Worm (Caenorhabditis elegans) whole organism, L4 larva: Measurements from ENCODE around the gene far-5.

Source experiments
- D1046.2 ChIP-seq: fragments of 200-800 bp; sonication (Bioruptor generic); IDR thresholded peaks from 2 replicates; pipeline ENCODE4 v1.3.6; 2022; ENCODE audit warnings: missing genetic modification characterization, missing compliant biosample characterization
- F37D6.2 ChIP-seq: sonication (generic microtip); optimal IDR thresholded peaks from 2 replicates; lab custom pipeline; 2016; ENCODE audit warnings: mild to moderate bottlenecking, missing genetic modification characterization, missing compliant biosample characterization
- F44E2.7 ChIP-seq: fragments of 200-800 bp; sonication (Bioruptor generic); IDR thresholded peaks from 2 replicates; pipeline ENCODE4 v2.1.2; 2022; ENCODE audit warnings: missing genetic modification characterization, missing compliant biosample characterization
- T20F7.1 ChIP-seq: fragments of 200-800 bp; sonication (Bioruptor generic); optimal IDR thresholded peaks from 2 replicates; lab custom pipeline; 2018; ENCODE audit warnings: mild to moderate bottlenecking, missing genetic modification characterization, missing compliant biosample characterization
- T26A8.4 ChIP-seq: fragments of 200-800 bp; sonication (Bioruptor generic); IDR thresholded peaks from 2 replicates; pipeline ENCODE4 v1.3.6; 2022; ENCODE audit warnings: missing genetic modification characterization, missing compliant biosample characterization
- Y105C5A.15 ChIP-seq: fragments of 200-800 bp; sonication (Bioruptor generic); IDR thresholded peaks from 2 replicates; pipeline ENCODE4 v1.3.6; 2022; ENCODE audit warnings: missing genetic modification characterization, missing compliant biosample characterization
- Y75B8A.6 ChIP-seq: fragments of 200-800 bp; sonication (Bioruptor generic); IDR thresholded peaks from 2 replicates; pipeline ENCODE4 v1.3.6; 2022; ENCODE audit warnings: missing genetic modification reagents, missing genetic modification characterization, missing compliant biosample characterization
- ZK546.5 ChIP-seq, 2 experiments: sonication (generic microtip); optimal IDR thresholded peaks; 2 replicates each; lab custom pipeline; 2017; ENCODE audit warnings: missing biosample characterization in 2 of 2, missing genetic modification characterization in 2 of 2
- ceh-44 ChIP-seq: fragments of 200-800 bp; sonication (Bioruptor generic); IDR thresholded peaks from 2 replicates; pipeline ENCODE4 v1.3.6; 2022; ENCODE audit warnings: missing genetic modification reagents, missing genetic modification characterization, missing compliant biosample characterization
- ceh-62 ChIP-seq: sonication (generic microtip); optimal IDR thresholded peaks from 2 replicates; lab custom pipeline; 2017; ENCODE audit warnings: missing biosample characterization, missing genetic modification characterization
- daf-16 ChIP-seq, 3 experiments: sonication (generic microtip); optimal IDR thresholded peaks; 2 replicates each; lab custom pipeline; 2016 to 2017; ENCODE audit warnings: missing genetic modification characterization in 3 of 3, missing genetic modification reagents in 3 of 3, mild to moderate bottlenecking in 2 of 3, missing compliant biosample characterization in 2 of 3, missing biosample characterization in 1 of 3, moderate library complexity in 1 of 3
- dmd-6 ChIP-seq: fragments of 200-800 bp; sonication (Bioruptor generic); IDR thresholded peaks from 2 replicates; pipeline ENCODE4 v1.3.6; 2022; ENCODE audit warnings: missing genetic modification reagents, missing genetic modification characterization, missing compliant biosample characterization
- dmd-9 ChIP-seq: fragments of 200-800 bp; sonication (Bioruptor generic); IDR thresholded peaks from 2 replicates; pipeline ENCODE4 v1.3.6; 2022; ENCODE audit warnings: missing genetic modification reagents, missing genetic modification characterization, missing compliant biosample characterization
- duxl-1 ChIP-seq: sonication (generic microtip); optimal IDR thresholded peaks from 2 replicates; lab custom pipeline; 2016; ENCODE audit warnings: mild to moderate bottlenecking, missing genetic modification characterization, moderate library complexity, missing compliant biosample characterization; ENCODE audit not compliant: poor library complexity
- dve-1 ChIP-seq: sonication (generic microtip); optimal IDR thresholded peaks from 2 replicates; lab custom pipeline; 2017; ENCODE audit warnings: antibody characterized with exemption, mild to moderate bottlenecking, missing genetic modification characterization, missing compliant biosample characterization; ENCODE audit not compliant: insufficient read depth
- hlh-11 ChIP-seq: fragments of 200-800 bp; sonication (Bioruptor generic); optimal IDR thresholded peaks from 2 replicates; lab custom pipeline; 2018; ENCODE audit warnings: mild to moderate bottlenecking, missing genetic modification characterization, missing compliant biosample characterization
- lim-7 ChIP-seq: fragments of 200-800 bp; sonication (Bioruptor generic); IDR thresholded peaks from 2 replicates; pipeline ENCODE4 v1.3.6; 2022; ENCODE audit warnings: missing genetic modification characterization, missing compliant biosample characterization
- lin-13 ChIP-seq: fragments of 150-350 bp; optimal IDR thresholded peaks from 2 replicates; lab custom pipeline; 2014; ENCODE audit warnings: missing biosample characterization, missing genetic modification reagents, missing genetic modification characterization
- lin-15B ChIP-seq: fragments of 150-350 bp; sonication (generic microtip); optimal IDR thresholded peaks from 3 replicates; lab custom pipeline; 2014; ENCODE audit warnings: missing biosample characterization, missing genetic modification characterization
- lin-39 ChIP-seq: fragments of 150-350 bp; optimal IDR thresholded peaks from 2 replicates; lab custom pipeline; 2014; ENCODE audit warnings: missing biosample characterization, missing genetic modification reagents, missing genetic modification characterization
- lir-3 ChIP-seq: sonication (generic microtip); optimal IDR thresholded peaks from 2 replicates; lab custom pipeline; 2016; ENCODE audit warnings: mild to moderate bottlenecking, missing genetic modification characterization, missing compliant biosample characterization
- lsy-2 ChIP-seq, 2 experiments: fragments of 150-350 bp in 1 of 2; sonication (generic microtip) in 1 of 2; optimal IDR thresholded peaks; 2 replicates each; lab custom pipeline; 2014 to 2017; ENCODE audit warnings: missing biosample characterization in 2 of 2, missing genetic modification characterization in 2 of 2
- madf-5 ChIP-seq, 2 experiments: fragments of 200-800 bp; sonication (Bioruptor generic); IDR thresholded peaks; 2 replicates each; pipeline ENCODE4 v1.3.6; 2022; ENCODE audit warnings: missing compliant biosample characterization in 2 of 2, missing genetic modification characterization in 2 of 2
- mdl-1 ChIP-seq, 2 experiments: fragments of 150-350 bp in 1 of 2; sonication (generic microtip) in 1 of 2; optimal IDR thresholded peaks; 2 replicates each; lab custom pipeline; 2014 to 2017; ENCODE audit warnings: missing biosample characterization in 2 of 2, missing genetic modification characterization in 2 of 2
- mep-1 ChIP-seq: fragments of 150-350 bp; sonication (generic microtip); optimal IDR thresholded peaks from 3 replicates; lab custom pipeline; 2014; ENCODE audit warnings: missing biosample characterization, missing genetic modification characterization
- mes-2 ChIP-seq: sonication (generic microtip); optimal IDR thresholded peaks from 2 replicates; lab custom pipeline; 2016; ENCODE audit warnings: missing genotype, mild to moderate bottlenecking, missing genetic modification characterization, missing compliant biosample characterization; ENCODE audit not compliant: poor library complexity, severe bottlenecking
- mxl-3 ChIP-seq: fragments of 200-800 bp; sonication (Bioruptor generic); optimal IDR thresholded peaks from 2 replicates; lab custom pipeline; 2018; ENCODE audit warnings: mild to moderate bottlenecking, missing genetic modification characterization, missing compliant biosample characterization
- nhr-10 ChIP-seq: fragments of 150-350 bp; optimal IDR thresholded peaks from 2 replicates; lab custom pipeline; 2014; ENCODE audit warnings: missing biosample characterization, missing genetic modification characterization
- nhr-102 ChIP-seq: sonication (generic microtip); optimal IDR thresholded peaks from 2 replicates; lab custom pipeline; 2016; ENCODE audit warnings: mild to moderate bottlenecking, missing genetic modification characterization, moderate library complexity, missing compliant biosample characterization
- nhr-11 ChIP-seq: fragments of 150-350 bp; optimal IDR thresholded peaks from 2 replicates; lab custom pipeline; 2014; ENCODE audit warnings: missing biosample characterization, missing genetic modification characterization
- nhr-28 ChIP-seq: fragments of 150-350 bp; optimal IDR thresholded peaks from 2 replicates; lab custom pipeline; 2014; ENCODE audit warnings: missing biosample characterization, missing genetic modification characterization
- nhr-41 ChIP-seq: fragments of 200-800 bp; sonication (Bioruptor generic); IDR thresholded peaks from 2 replicates; pipeline ENCODE4 v1.3.6; 2022; ENCODE audit warnings: missing genetic modification reagents, missing genetic modification characterization, missing compliant biosample characterization
- nhr-42 ChIP-seq: fragments of 200-800 bp; sonication (Bioruptor generic); IDR thresholded peaks from 2 replicates; pipeline ENCODE4 v1.3.6; 2022; ENCODE audit warnings: missing genetic modification characterization, missing compliant biosample characterization
- nhr-48 ChIP-seq: sonication (generic microtip); optimal IDR thresholded peaks from 2 replicates; lab custom pipeline; 2016; ENCODE audit warnings: mild to moderate bottlenecking, missing genetic modification characterization, missing compliant biosample characterization
- nhr-77 ChIP-seq: fragments of 150-350 bp; optimal IDR thresholded peaks from 2 replicates; lab custom pipeline; 2014; ENCODE audit warnings: missing biosample characterization, missing genetic modification characterization
- php-3 ChIP-seq: fragments of 200-800 bp; sonication (Bioruptor generic); IDR thresholded peaks from 2 replicates; pipeline ENCODE4 v1.3.6; 2022; ENCODE audit warnings: missing genetic modification reagents, missing genetic modification characterization, missing compliant biosample characterization
- pqm-1 ChIP-seq: sonication (generic microtip); optimal IDR thresholded peaks from 2 replicates; lab custom pipeline; 2017; ENCODE audit warnings: missing biosample characterization, missing genetic modification characterization
- saeg-2 ChIP-seq: fragments of 200-800 bp; sonication (Bioruptor generic); IDR thresholded peaks from 2 replicates; pipeline ENCODE4 v1.3.6; 2022; ENCODE audit warnings: missing genetic modification reagents, missing genetic modification characterization, missing compliant biosample characterization
- sdz-12 ChIP-seq: fragments of 200-800 bp; sonication (Bioruptor generic); optimal IDR thresholded peaks from 2 replicates; lab custom pipeline; 2018; ENCODE audit warnings: mild to moderate bottlenecking, missing genetic modification characterization, missing compliant biosample characterization
- skn-1 ChIP-seq: fragments of 150-350 bp; optimal IDR thresholded peaks from 2 replicates; lab custom pipeline; 2014; ENCODE audit warnings: missing biosample characterization, missing genetic modification characterization
- spr-1 ChIP-seq: sonication (generic microtip); optimal IDR thresholded peaks from 2 replicates; lab custom pipeline; 2016; ENCODE audit warnings: mild to moderate bottlenecking, missing genetic modification characterization, missing compliant biosample characterization
- tag-97 ChIP-seq: fragments of 200-800 bp; sonication (Bioruptor generic); IDR thresholded peaks from 2 replicates; pipeline ENCODE4 v1.3.6; 2022; ENCODE audit warnings: missing genetic modification characterization, missing compliant biosample characterization
- tra-1 ChIP-seq: fragments of 200-800 bp; sonication (Bioruptor generic); IDR thresholded peaks from 2 replicates; pipeline ENCODE4 v1.3.6; 2022; ENCODE audit warnings: missing genetic modification reagents, missing genetic modification characterization, missing compliant biosample characterization
- unc-39 ChIP-seq: sonication (generic microtip); optimal IDR thresholded peaks from 2 replicates; lab custom pipeline; 2017; ENCODE audit warnings: missing biosample characterization, missing genetic modification characterization
- vab-7 ChIP-seq: fragments of 200-800 bp; sonication (Bioruptor generic); IDR thresholded peaks from 2 replicates; pipeline ENCODE4 v1.3.6; 2022; ENCODE audit warnings: missing genetic modification reagents, missing genetic modification characterization, missing compliant biosample characterization
- zag-1 ChIP-seq: fragments of 150-350 bp; optimal IDR thresholded peaks from 2 replicates; lab custom pipeline; 2014; ENCODE audit warnings: missing biosample characterization, missing genetic modification characterization
- zfp-2 ChIP-seq: sonication (generic microtip); optimal IDR thresholded peaks from 2 replicates; lab custom pipeline; 2016; ENCODE audit warnings: mild to moderate bottlenecking, missing genetic modification characterization, missing compliant biosample characterization
- zip-11 ChIP-seq: fragments of 200-800 bp; sonication (Bioruptor generic); IDR thresholded peaks from 2 replicates; pipeline ENCODE4 v1.3.6; 2022; ENCODE audit warnings: missing genetic modification characterization, missing compliant biosample characterization
- ztf-7 ChIP-seq: fragments of 150-350 bp; optimal IDR thresholded peaks from 2 replicates; lab custom pipeline; 2014; ENCODE audit warnings: missing biosample characterization, missing genetic modification characterization

The far-5 gene

ce11 chrV:13009843-13010242 is 14.5 kb downstream of the far-5 start (continued):
- TF ChIP-seq zip-11 (GFP tag; lab: Robert Waterston, UW) = no peak
- no peak for TF ChIP-seq ceh-62 (tag; lab: Kevin White, UChicago)
- no peak for TF ChIP-seq zag-1 (tag; lab: Kevin White, UChicago)
- TF ChIP-seq saeg-2 (GFP tag; lab: Robert Waterston, UW) = no peak
- no peak for TF ChIP-seq D1046.2
- no peak for TF ChIP-seq tag-97 (GFP tag; lab: Robert Waterston, UW)
- no peak for TF ChIP-seq ceh-44 (GFP tag; lab: Robert Waterston, UW)
- TF ChIP-seq F44E2.7 (GFP tag; lab: Robert Waterston, UW) = no peak
- TF ChIP-seq dmd-6 = peak; percentile 35; the same call in 1 of the 2 replicates
- TF ChIP-seq mep-1 (tag; lab: Kevin White, UChicago) = peak; percentile 27
- no peak for TF ChIP-seq duxl-1 (tag; lab: Kevin White, UChicago)
- TF ChIP-seq T26A8.4 = no peak
- TF ChIP-seq mxl-3 (GFP tag; lab: Kevin White, UChicago) = no peak
- no peak for TF ChIP-seq Y75B8A.6 (GFP tag; lab: Robert Waterston, UW)
- TF ChIP-seq nhr-41 (GFP tag; lab: Robert Waterston, UW) = no peak
- TF ChIP-seq sdz-12 (GFP tag; lab: Kevin White, UChicago) = no peak
- TF ChIP-seq nhr-77 (tag; lab: Kevin White, UChicago) = no peak
- TF ChIP-seq nhr-10 = peak; percentile 18
- no peak for TF ChIP-seq spr-1 (tag; lab: Kevin White, UChicago)
- no peak for TF ChIP-seq ZK546.5 (tag; optimal IDR thresholded peaks at IDR 0.05; lab: Kevin White, UChicago)
- no peak for TF ChIP-seq vab-7 (GFP tag; lab: Robert Waterston, UW)
- no peak for TF ChIP-seq mes-2 (tag; lab: Kevin White, UChicago)
- TF ChIP-seq dmd-9 (GFP tag; lab: Robert Waterston, UW) = no peak
- peak in 1 of 2 experiments; percentile 34 for TF ChIP-seq mdl-1 (tag; optimal IDR thresholded peaks at IDR 0.05; lab: Kevin White, UChicago)
- TF ChIP-seq nhr-102 (tag; lab: Kevin White, UChicago) = no peak
- no peak for TF ChIP-seq nhr-42 (GFP tag; lab: Robert Waterston, UW)
- TF ChIP-seq zfp-2 (tag; lab: Kevin White, UChicago) = no peak
- TF ChIP-seq dve-1 (tag; lab: Kevin White, UChicago) = peak; percentile 21
- no peak for TF ChIP-seq lir-3 (tag; lab: Kevin White, UChicago)
- TF ChIP-seq lsy-2 (tag; optimal IDR thresholded peaks at IDR 0.05; lab: Kevin White, UChicago) = peak in 1 of 2 experiments; percentile 1
- peak; percentile 9 for TF ChIP-seq lin-13 (GFP tag; lab: Kevin White, UChicago)
- no peak for TF ChIP-seq skn-1
- no peak for TF ChIP-seq daf-16 (GFP tag; optimal IDR thresholded peaks at IDR 0.05; lab: Kevin White, UChicago)
- peak; percentile 72 for TF ChIP-seq daf-16 (tag; optimal IDR thresholded peaks at IDR 0.05; lab: Kevin White, UChicago)
- TF ChIP-seq lin-39 (tag; lab: Kevin White, UChicago) = no peak
- no peak for TF ChIP-seq madf-5 (GFP tag; IDR thresholded peaks at IDR 0.05; lab: Robert Waterston, UW)
- TF ChIP-seq Y105C5A.15 (GFP tag; lab: Robert Waterston, UW) = no peak
- TF ChIP-seq nhr-11 (tag; lab: Kevin White, UChicago) = peak; percentile 26
- no peak for TF ChIP-seq F37D6.2 (tag; lab: Kevin White, UChicago)
- peak; percentile 54 for TF ChIP-seq hlh-11 (tag; lab: Kevin White, UChicago)
- TF ChIP-seq nhr-48 = no peak

ce11 chrV:13011904-13012303 is 16.5 kb downstream of the far-5 start:
- TF ChIP-seq pqm-1 (tag; lab: Kevin White, UChicago) = peak; percentile 5
- no peak for TF ChIP-seq lin-15B (tag; lab: Kevin White, UChicago)
- TF ChIP-seq nhr-28 (tag; lab: Kevin White, UChicago) = peak; percentile 36
- peak; percentile 37; the same call in 1 of the 2 replicates for TF ChIP-seq saeg-2 (GFP tag; lab: Robert Waterston, UW)
- TF ChIP-seq lim-7 (GFP tag; lab: Robert Waterston, UW) = no peak
- TF ChIP-seq dmd-9 (GFP tag; lab: Robert Waterston, UW) = no peak
- TF ChIP-seq lsy-2 (tag; optimal IDR thresholded peaks at IDR 0.05; lab: Kevin White, UChicago) = peak in 1 of 2 experiments; percentile 15
- peak; percentile 92 for TF ChIP-seq dmd-6
- no peak for TF ChIP-seq nhr-77 (tag; lab: Kevin White, UChicago)
- TF ChIP-seq mep-1 (tag; lab: Kevin White, UChicago) = no peak
- TF ChIP-seq nhr-102 (tag; lab: Kevin White, UChicago) = peak; percentile 80
- TF ChIP-seq tra-1 (GFP tag; lab: Robert Waterston, UW) = peak; percentile 59; the same call in 1 of the 2 replicates
- no peak for TF ChIP-seq ztf-7 (tag; lab: Kevin White, UChicago)
- peak; percentile 52 for TF ChIP-seq T20F7.1 (GFP tag; lab: Kevin White, UChicago)
- TF ChIP-seq nhr-48 = peak; percentile 69
- TF ChIP-seq mes-2 (tag; lab: Kevin White, UChicago) = peak; percentile 2
- TF ChIP-seq daf-16 (GFP tag; optimal IDR thresholded peaks at IDR 0.05; lab: Kevin White, UChicago) = peak in 1 of 2 experiments; percentile 53
- TF ChIP-seq daf-16 (tag; optimal IDR thresholded peaks at IDR 0.05; lab: Kevin White, UChicago) = peak; percentile 89
- TF ChIP-seq unc-39 = no peak
- TF ChIP-seq hlh-11 (tag; lab: Kevin White, UChicago) = peak; percentile 80
- peak; percentile 66; the same call in 1 of the 2 replicates for TF ChIP-seq php-3 (GFP tag; lab: Robert Waterston, UW)
